Fruit fly (Drosophila melanogaster): Measurements from ENCODE around the gene CG9962.

CG9962 gene

DNA sequence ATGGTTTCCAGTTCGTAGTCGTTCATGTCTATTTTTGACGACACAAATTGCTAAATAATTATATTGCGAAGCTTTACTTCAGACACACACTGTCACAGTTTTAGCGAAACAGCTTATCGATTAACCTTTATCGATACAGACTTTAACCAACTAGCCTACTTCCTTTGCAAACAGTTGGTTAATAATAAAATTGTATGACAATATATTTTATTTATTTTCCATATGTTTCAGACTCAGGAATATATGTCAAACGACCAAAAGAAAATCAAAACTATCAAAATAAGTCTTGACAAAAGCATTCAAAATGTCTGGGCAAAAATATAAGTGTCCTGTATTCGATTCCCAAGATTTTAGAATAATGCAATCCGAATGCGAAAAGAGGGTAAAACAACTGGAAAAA, at the start of gene CG9962, which contains the start of gene CG43851:
Gene CG9962 (minus strand): TSS at position 101 of the 400 bp plus-strand sequence.
Gene CG43851 (plus strand): TSS at position 267 of the 400 bp plus-strand sequence.
- TF ChIP-seq rgr (GFP tag; optimal IDR thresholded peaks at IDR 0.05) (no peak), N (GFP tag; optimal IDR thresholded peaks at IDR 0.05) (no peak), Sp1 (GFP tag; optimal IDR thresholded peaks at IDR 0.05) (no peak), br (GFP tag; optimal IDR thresholded peaks at IDR 0.05) (no peak), woc (GFP tag; optimal IDR thresholded peaks at IDR 0.05) (no peak), Dfd (GFP tag; optimal IDR thresholded peaks at IDR 0.05) (no peak), Hr83 (GFP tag; optimal IDR thresholded peaks at IDR 0.05; ENCODE audit: poor library complexity, severe bottlenecking) (no peak), OdsH (GFP tag; optimal IDR thresholded peaks at IDR 0.05) (no peak), lola (GFP tag; optimal IDR thresholded peaks at IDR 0.05) (no peak), CG32264 (GFP tag; optimal IDR thresholded peaks at IDR 0.05) (no peak)

DNA sequence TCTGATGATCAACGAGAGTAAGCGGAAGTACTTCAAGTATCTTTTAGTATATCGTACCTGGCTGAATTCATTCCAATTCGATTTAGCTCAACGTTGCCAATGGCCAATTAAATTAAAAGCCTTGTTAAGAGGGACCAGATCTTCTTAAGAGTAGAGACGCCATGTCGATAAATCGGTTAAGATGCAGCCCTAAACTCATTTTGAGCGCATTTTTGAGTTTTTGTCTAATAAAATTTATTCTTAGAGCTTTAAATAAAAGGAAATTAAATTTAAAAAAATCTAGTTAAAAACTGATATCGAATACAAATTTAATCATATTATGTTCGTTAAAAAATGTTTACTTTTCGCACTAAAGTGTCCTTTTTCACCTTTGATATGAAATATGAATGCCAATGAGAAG, 48.8 kb upstream of the CG9962 start, which contains the start of gene Trf5:
Gene Trf5 (minus strand): TSS at position 101 of the 400 bp plus-strand sequence.
- TF ChIP-seq Abd-B (GFP tag; optimal IDR thresholded peaks at IDR 0.05) (no peak), Jra (GFP tag; optimal IDR thresholded peaks at IDR 0.05) (no peak), N (GFP tag; optimal IDR thresholded peaks at IDR 0.05) (no peak), jim (GFP tag; optimal IDR thresholded peaks at IDR 0.05) (no peak), HLH106 (tag; optimal IDR thresholded peaks at IDR 0.05) (no peak), fru (GFP tag; optimal IDR thresholded peaks at IDR 0.05) (no peak)

DNA sequence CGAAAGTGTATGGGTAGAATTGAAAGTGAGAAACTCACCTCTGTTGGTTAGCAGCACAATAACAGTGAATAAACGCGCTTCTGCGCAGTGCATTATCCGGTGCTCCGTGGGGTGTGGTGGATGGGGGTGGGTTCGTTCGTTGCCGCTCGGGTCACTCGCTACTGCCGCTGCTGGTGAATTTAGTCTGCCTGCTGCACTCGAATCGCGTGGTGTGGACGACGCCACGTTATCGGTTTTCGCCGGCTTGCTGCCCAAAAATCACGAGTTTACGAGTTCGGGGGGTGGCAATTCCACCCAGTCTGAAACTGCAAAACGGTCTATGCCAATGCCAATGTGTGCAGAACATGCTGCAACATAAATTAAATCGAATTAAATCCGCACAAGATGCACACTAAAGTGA, 30.0 kb upstream of the CG9962 start, which contains the start of gene Tmtc1:
Gene Tmtc1 (plus strand): TSS at position 182 of the 400 bp plus-strand sequence.
- TF ChIP-seq brk (GFP tag; optimal IDR thresholded peaks at IDR 0.05) (no peak), HLH106 (tag; optimal IDR thresholded peaks at IDR 0.05) (no peak), foxo (GFP tag; optimal IDR thresholded peaks at IDR 0.05) (no peak), Rel (GFP tag; optimal IDR thresholded peaks at IDR 0.05) (no peak), Rel (tag; optimal IDR thresholded peaks at IDR 0.05) (no peak), sv (GFP tag; optimal IDR thresholded peaks at IDR 0.05) (no peak), ey (GFP tag; optimal IDR thresholded peaks at IDR 0.05) (no peak), Hnf4 (GFP tag; optimal IDR thresholded peaks at IDR 0.05) (no peak), GATAd (GFP tag; optimal IDR thresholded peaks at IDR 0.05) (no peak), CG9705 (GFP tag; optimal IDR thresholded peaks at IDR 0.05) (no peak), CrebA (GFP tag; optimal IDR thresholded peaks at IDR 0.05; ENCODE audit: borderline replicate concordance) (no peak)

DNA sequence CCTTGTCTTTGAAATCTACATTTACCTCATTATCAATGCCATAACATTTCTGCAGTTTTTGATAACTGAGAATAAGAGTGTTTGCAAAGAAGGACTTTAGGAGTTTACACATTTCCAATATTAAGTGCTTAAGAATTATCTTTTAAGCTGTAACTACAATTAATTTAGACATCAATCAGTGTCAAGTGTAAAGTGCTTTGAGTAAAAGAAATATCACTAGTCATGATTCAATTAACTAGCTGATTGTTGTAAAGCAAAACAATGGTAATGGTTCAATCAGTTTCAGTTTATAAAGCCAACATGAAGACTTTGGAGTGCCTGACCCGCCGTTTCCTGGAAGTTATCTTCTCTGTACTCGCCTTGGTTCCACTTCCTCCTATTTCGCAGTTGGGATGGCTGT, 22.0 kb upstream of the CG9962 start, which contains the start of gene Gr23a:
Gene Gr23a (plus strand): TSS at position 301 of the 400 bp plus-strand sequence.
- TF ChIP-seq sv (GFP tag; optimal IDR thresholded peaks at IDR 0.05) (no peak), CrebA (GFP tag; optimal IDR thresholded peaks at IDR 0.05; ENCODE audit: borderline replicate concordance) (no peak), HLH106 (tag; optimal IDR thresholded peaks at IDR 0.05) (no peak), CG9705 (GFP tag; optimal IDR thresholded peaks at IDR 0.05) (no peak), psq (GFP tag; optimal IDR thresholded peaks at IDR 0.05) (no peak), CG32264 (GFP tag; optimal IDR thresholded peaks at IDR 0.05) (no peak), Hnf4 (GFP tag; optimal IDR thresholded peaks at IDR 0.05) (no peak), GATAd (GFP tag; optimal IDR thresholded peaks at IDR 0.05) (no peak), dl (GFP tag; optimal IDR thresholded peaks at IDR 0.05; ENCODE audit: insufficient read depth in 1 of 2, partially characterized antibody in 2 of 2) (no peak), OdsH (GFP tag; optimal IDR thresholded peaks at IDR 0.05) (no peak), Jra (GFP tag; optimal IDR thresholded peaks at IDR 0.05) (no peak), lola (GFP tag; optimal IDR thresholded peaks at IDR 0.05) (no peak), brk (GFP tag; optimal IDR thresholded peaks at IDR 0.05) (no peak), Hr83 (GFP tag; optimal IDR thresholded peaks at IDR 0.05; ENCODE audit: poor library complexity, severe bottlenecking) (no peak), br (GFP tag; optimal IDR thresholded peaks at IDR 0.05) (no peak)

DNA sequence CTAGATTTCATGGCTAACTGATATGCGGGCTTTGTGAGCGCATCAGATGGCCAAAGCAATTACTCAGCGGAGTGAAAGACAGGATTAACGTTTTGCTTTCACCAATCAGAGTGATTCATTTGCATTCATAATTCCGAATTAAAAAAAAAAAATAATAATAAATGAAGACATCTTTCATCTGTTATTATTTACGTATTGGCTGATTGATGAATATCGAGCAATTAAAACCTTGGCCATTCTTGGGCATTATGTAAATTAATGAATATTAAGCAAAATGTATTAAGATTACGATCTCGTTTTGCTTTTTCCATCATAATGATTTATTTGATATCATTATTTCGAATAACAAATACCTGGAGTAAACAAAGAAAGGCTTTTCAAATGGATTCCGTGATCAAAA, 17.2 kb upstream of the CG9962 start, which contains the start of gene Trf4:
Gene Trf4 (plus strand): TSS at position 301 of the 400 bp plus-strand sequence.
- TF ChIP-seq N (GFP tag; optimal IDR thresholded peaks at IDR 0.05) = no peak

DNA sequence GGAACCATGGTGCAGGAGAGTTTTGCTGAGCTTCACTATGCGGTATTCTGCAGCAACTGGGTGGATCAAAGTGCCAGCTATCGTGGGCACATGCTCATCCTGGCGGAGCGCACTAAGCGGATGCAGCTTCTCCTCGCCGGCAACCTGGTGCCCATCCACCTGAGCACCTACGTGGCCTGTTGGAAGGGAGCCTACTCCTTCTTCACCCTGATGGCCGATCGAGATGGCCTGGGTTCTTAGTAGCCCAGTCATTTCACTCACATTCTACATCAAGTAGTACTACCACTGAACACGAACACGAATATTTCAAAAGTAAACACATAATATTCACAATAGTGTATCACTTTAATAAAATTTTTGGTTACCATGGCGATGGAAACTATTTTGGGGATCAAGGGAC, 7.6 kb upstream of the CG9962 start, which contains the start of gene Prosbeta4R2:
Gene Prosbeta4R2 (plus strand): TSS at position 301 of the 400 bp plus-strand sequence.
- no peak for TF ChIP-seq psq (GFP tag; optimal IDR thresholded peaks at IDR 0.05)
- no peak for TF ChIP-seq pan (optimal IDR thresholded peaks at IDR 0.05)
- TF ChIP-seq Rel (GFP tag; optimal IDR thresholded peaks at IDR 0.05) = no peak
- TF ChIP-seq Rel (tag; optimal IDR thresholded peaks at IDR 0.05) = no peak
- TF ChIP-seq usp (GFP tag; optimal IDR thresholded peaks at IDR 0.05) = no peak
- no peak for TF ChIP-seq foxo (GFP tag; optimal IDR thresholded peaks at IDR 0.05)
- TF ChIP-seq OdsH (GFP tag; optimal IDR thresholded peaks at IDR 0.05) = no peak
- no peak for TF ChIP-seq h (GFP tag; optimal IDR thresholded peaks at IDR 0.05)
- no peak for TF ChIP-seq Abd-B (GFP tag; optimal IDR thresholded peaks at IDR 0.05)
- TF ChIP-seq CrebA (GFP tag; optimal IDR thresholded peaks at IDR 0.05; ENCODE audit: borderline replicate concordance) = no peak
- no peak for TF ChIP-seq sage (GFP tag; optimal IDR thresholded peaks at IDR 0.05)
- TF ChIP-seq CG9705 (GFP tag; optimal IDR thresholded peaks at IDR 0.05) = no peak
- no peak for TF ChIP-seq dl (GFP tag; optimal IDR thresholded peaks at IDR 0.05; ENCODE audit: insufficient read depth in 1 of 2, partially characterized antibody in 2 of 2)
- TF ChIP-seq dmrt93B (GFP tag; optimal IDR thresholded peaks at IDR 0.05) = no peak
- no peak for TF ChIP-seq woc (GFP tag; optimal IDR thresholded peaks at IDR 0.05)
- no peak for TF ChIP-seq sv (GFP tag; optimal IDR thresholded peaks at IDR 0.05)
- no peak for TF ChIP-seq Sp1 (GFP tag; optimal IDR thresholded peaks at IDR 0.05)
